Fruit fly (Drosophila melanogaster) whole organism, prepupa: ENCODE data around the gene CG31493.

ENCODE experiments used
- Blimp-1 ChIP-seq: fragments of 200-800 bp; sonication (Bioruptor generic); optimal IDR thresholded peaks from 3 replicates; lab custom pipeline; 2017; ENCODE audit warnings: missing biosample characterization, missing genetic modification characterization, mild to moderate bottlenecking, moderate library complexity, missing genetic modification reagents
- CG10631 ChIP-seq: fragments of 200-800 bp; sonication (Bioruptor generic); optimal IDR thresholded peaks from 2 replicates; lab custom pipeline; 2016; ENCODE audit warnings: missing biosample characterization, missing genetic modification characterization
- CG10669 ChIP-seq: fragments of 200-800 bp; sonication (Bioruptor generic); optimal IDR thresholded peaks from 3 replicates; lab custom pipeline; 2018; ENCODE audit warnings: missing biosample characterization, mild to moderate bottlenecking, missing genetic modification characterization, moderate library complexity
- CG11294 ChIP-seq: fragments of 200-800 bp; sonication (Bioruptor generic); IDR thresholded peaks from 2 replicates; pipeline ENCODE4 v1.3.6; 2022; ENCODE audit warnings: missing biosample characterization, missing genetic modification characterization
- CG11762 ChIP-seq: fragments of 200-800 bp; sonication (Bioruptor generic); optimal IDR thresholded peaks from 3 replicates; lab custom pipeline; 2016; ENCODE audit warnings: missing biosample characterization, missing genetic modification characterization; ENCODE audit not compliant: insufficient read depth
- CG11902 ChIP-seq: fragments of 200-800 bp; sonication (Bioruptor generic); optimal IDR thresholded peaks from 3 replicates; lab custom pipeline; 2016; ENCODE audit warnings: missing biosample characterization, missing genetic modification characterization
- CG15336 ChIP-seq: fragments of 200-800 bp; sonication (Bioruptor generic); IDR thresholded peaks from 2 replicates; pipeline ENCODE4 v1.3.6; 2022; ENCODE audit warnings: missing biosample characterization, missing genetic modification characterization
- CG16779 ChIP-seq: fragments of 200-800 bp; sonication (Bioruptor generic); optimal IDR thresholded peaks from 3 replicates; lab custom pipeline; 2017; ENCODE audit warnings: missing biosample characterization, mild to moderate bottlenecking, missing genetic modification characterization
- CG3032 ChIP-seq: fragments of 200-800 bp; optimal IDR thresholded peaks from 2 replicates; lab custom pipeline; 2019; ENCODE audit warnings: missing biosample characterization, mild to moderate bottlenecking, missing genetic modification characterization, moderate library complexity
- CG31627 ChIP-seq: fragments of 200-800 bp; sonication (Bioruptor generic); optimal IDR thresholded peaks from 3 replicates; lab custom pipeline; 2016; ENCODE audit warnings: missing biosample characterization, missing genetic modification characterization
- CG34406 ChIP-seq: fragments of 200-800 bp; sonication (Bioruptor generic); optimal IDR thresholded peaks from 3 replicates; lab custom pipeline; 2016; ENCODE audit warnings: missing biosample characterization, missing genetic modification characterization
- CG3919 ChIP-seq: fragments of 200-800 bp; sonication (Bioruptor generic); optimal IDR thresholded peaks from 3 replicates; lab custom pipeline; 2016; ENCODE audit warnings: missing biosample characterization, missing genetic modification characterization
- CG4318 ChIP-seq: fragments of 200-800 bp; sonication (Bioruptor generic); optimal IDR thresholded peaks from 3 replicates; lab custom pipeline; 2017; ENCODE audit warnings: missing biosample characterization, mild to moderate bottlenecking, missing genetic modification characterization
- CG6163 ChIP-seq: fragments of 200-800 bp; sonication (Bioruptor generic); IDR thresholded peaks from 3 replicates; pipeline ENCODE4 v1.3.6; 2022; ENCODE audit warnings: missing biosample characterization, missing genetic modification characterization
- CG6276 ChIP-seq: fragments of 200-800 bp; sonication (Bioruptor generic); optimal IDR thresholded peaks from 2 replicates; lab custom pipeline; 2017; ENCODE audit warnings: missing biosample characterization, mild to moderate bottlenecking, missing genetic modification characterization
- CG7368 ChIP-seq: fragments of 200-800 bp; sonication (Bioruptor generic); optimal IDR thresholded peaks from 3 replicates; lab custom pipeline; 2016; ENCODE audit warnings: missing biosample characterization, missing genetic modification characterization
- CG8119 ChIP-seq: fragments of 200-800 bp; sonication (Bioruptor generic); IDR thresholded peaks from 3 replicates; pipeline ENCODE4 v1.3.6; 2022; ENCODE audit warnings: missing biosample characterization, missing genetic modification characterization
- CG8319 ChIP-seq: fragments of 200-800 bp; sonication (Bioruptor generic); optimal IDR thresholded peaks from 3 replicates; lab custom pipeline; 2016; ENCODE audit warnings: missing biosample characterization, missing genetic modification characterization
- CG8632 ChIP-seq: fragments of 200-800 bp; sonication (Bioruptor generic); optimal IDR thresholded peaks from 3 replicates; lab custom pipeline; 2016; ENCODE audit warnings: missing biosample characterization, missing genetic modification characterization
- CG9139 ChIP-seq: fragments of 200-800 bp; sonication (Bioruptor generic); optimal IDR thresholded peaks from 3 replicates; lab custom pipeline; 2017; ENCODE audit warnings: missing biosample characterization, mild to moderate bottlenecking, missing genetic modification characterization
- Eip78C ChIP-seq: fragments of 200-800 bp; sonication (Bioruptor generic); peaks from one replicate; lab custom pipeline; 2016; ENCODE audit warnings: missing biosample characterization, missing genetic modification characterization
- Ets21C ChIP-seq: fragments of 200-800 bp; sonication (Bioruptor generic); optimal IDR thresholded peaks from 3 replicates; lab custom pipeline; 2016; ENCODE audit warnings: missing biosample characterization, missing genetic modification characterization
- Ets96B ChIP-seq: fragments of 200-800 bp; optimal IDR thresholded peaks from 2 replicates; lab custom pipeline; 2019; ENCODE audit warnings: missing biosample characterization, mild to moderate bottlenecking, missing genetic modification characterization, moderate library complexity
- Gug ChIP-seq: fragments of 200-800 bp; sonication (Bioruptor generic); IDR thresholded peaks from 2 replicates; pipeline ENCODE4 v1.3.6; 2022; ENCODE audit warnings: missing biosample characterization, missing genetic modification characterization
- Hr38 ChIP-seq: sonication (Bioruptor generic); optimal IDR thresholded peaks from 2 replicates; lab custom pipeline; 2016; ENCODE audit warnings: missing biosample characterization, missing genetic modification characterization
- Hr39 ChIP-seq: fragments of 200-800 bp; sonication (Bioruptor generic); optimal IDR thresholded peaks from 2 replicates; lab custom pipeline; 2016; ENCODE audit warnings: missing biosample characterization, missing genetic modification characterization
- Hr4 ChIP-seq: fragments of 200-800 bp; sonication (Bioruptor generic); optimal IDR thresholded peaks from 3 replicates; lab custom pipeline; 2016; ENCODE audit warnings: missing biosample characterization, missing genetic modification characterization
- Lpt ChIP-seq: fragments of 200-800 bp; sonication (Bioruptor generic); optimal IDR thresholded peaks from 3 replicates; lab custom pipeline; 2016; ENCODE audit warnings: missing biosample characterization, missing genetic modification characterization
- Met ChIP-seq: fragments of 200-800 bp; sonication (Bioruptor generic); optimal IDR thresholded peaks from 3 replicates; lab custom pipeline; 2016; ENCODE audit warnings: missing biosample characterization, missing genetic modification characterization
- Smox ChIP-seq: fragments of 200-800 bp; sonication (Bioruptor generic); optimal IDR thresholded peaks from 3 replicates; lab custom pipeline; 2016; ENCODE audit warnings: missing biosample characterization, missing genetic modification characterization
- Sox102F ChIP-seq: fragments of 200-800 bp; sonication (Bioruptor generic); optimal IDR thresholded peaks from 2 replicates; lab custom pipeline; 2016; ENCODE audit warnings: missing biosample characterization, mild to moderate bottlenecking, missing genetic modification characterization
- Sox14 ChIP-seq: fragments of 200-800 bp; sonication (Bioruptor generic); optimal IDR thresholded peaks from 3 replicates; lab custom pipeline; 2016; ENCODE audit warnings: missing biosample characterization, missing genetic modification characterization
- Sox15 ChIP-seq: fragments of 200-800 bp; sonication (Bioruptor generic); optimal IDR thresholded peaks from 3 replicates; lab custom pipeline; 2016; ENCODE audit warnings: missing biosample characterization, missing genetic modification characterization
- achi ChIP-seq: fragments of 200-800 bp; sonication (Bioruptor generic); optimal IDR thresholded peaks from 3 replicates; lab custom pipeline; 2016; ENCODE audit warnings: missing biosample characterization, missing genetic modification characterization
- acj6 ChIP-seq: fragments of 200-800 bp; sonication (Bioruptor generic); optimal IDR thresholded peaks from 3 replicates; lab custom pipeline; 2016; ENCODE audit warnings: missing biosample characterization, missing genetic modification characterization
- cyc ChIP-seq: fragments of 200-800 bp; sonication (Bioruptor generic); optimal IDR thresholded peaks from 3 replicates; lab custom pipeline; 2016; ENCODE audit warnings: missing biosample characterization, missing genetic modification characterization
- dac ChIP-seq: fragments of 200-800 bp; sonication (Bioruptor generic); optimal IDR thresholded peaks from 2 replicates; lab custom pipeline; 2017; ENCODE audit warnings: missing biosample characterization, mild to moderate bottlenecking, missing genetic modification characterization
- dsx ChIP-seq: fragments of 200-800 bp; optimal IDR thresholded peaks from 3 replicates; lab custom pipeline; 2019; ENCODE audit warnings: missing biosample characterization, mild to moderate bottlenecking, missing genetic modification characterization, moderate library complexity; ENCODE audit not compliant: poor library complexity, severe bottlenecking
- eg ChIP-seq: fragments of 200-800 bp; sonication (Bioruptor generic); IDR thresholded peaks from 3 replicates; pipeline ENCODE4 v1.3.6; 2022; ENCODE audit warnings: missing biosample characterization, missing genetic modification characterization
- esn ChIP-seq: fragments of 200-800 bp; sonication (Bioruptor generic); optimal IDR thresholded peaks from 2 replicates; lab custom pipeline; 2016; ENCODE audit warnings: missing biosample characterization, mild to moderate bottlenecking, missing genetic modification characterization, moderate library complexity
- fd85E ChIP-seq: fragments of 200-800 bp; sonication (Bioruptor generic); optimal IDR thresholded peaks from 3 replicates; lab custom pipeline; 2016; ENCODE audit warnings: missing biosample characterization, missing genetic modification characterization
- fkh ChIP-seq: fragments of 200-800 bp; sonication (Bioruptor generic); optimal IDR thresholded peaks from 3 replicates; lab custom pipeline; 2017; ENCODE audit warnings: missing biosample characterization, mild to moderate bottlenecking, missing genetic modification characterization, moderate library complexity
- lz ChIP-seq: fragments of 200-800 bp; sonication (Bioruptor generic); optimal IDR thresholded peaks from 3 replicates; lab custom pipeline; 2016; ENCODE audit warnings: missing biosample characterization, missing genetic modification characterization
- net ChIP-seq: fragments of 200-800 bp; sonication (Bioruptor generic); optimal IDR thresholded peaks from 3 replicates; lab custom pipeline; 2016; ENCODE audit warnings: missing biosample characterization, missing genetic modification characterization
- pdm3 ChIP-seq: fragments of 200-800 bp; sonication (Bioruptor generic); optimal IDR thresholded peaks from 3 replicates; lab custom pipeline; 2016; ENCODE audit warnings: missing biosample characterization, missing genetic modification characterization
- salr ChIP-seq, 2 experiments: fragments of 200-800 bp; sonication (Bioruptor generic); optimal IDR thresholded peaks; 3 replicates each; lab custom pipeline; 2016 to 2018; ENCODE audit warnings: missing biosample characterization in 2 of 2, missing genetic modification characterization in 2 of 2, mild to moderate bottlenecking in 1 of 2
- spab ChIP-seq: fragments of 200-800 bp; sonication (Bioruptor generic); optimal IDR thresholded peaks from 2 replicates; lab custom pipeline; 2017; ENCODE audit warnings: missing biosample characterization, mild to moderate bottlenecking, missing genetic modification characterization, missing genetic modification reagents
- ss ChIP-seq, 2 experiments: fragments of 200-800 bp; sonication (Bioruptor generic); optimal IDR thresholded peaks; 2 replicates in 1 of 2; 3 replicates in 1 of 2; lab custom pipeline; 2017 to 2018; ENCODE audit warnings: mild to moderate bottlenecking in 2 of 2, missing biosample characterization in 2 of 2, missing genetic modification characterization in 2 of 2, moderate library complexity in 1 of 2
- svp ChIP-seq: fragments of 200-800 bp; sonication (Bioruptor generic); peaks from one replicate; lab custom pipeline; 2016; ENCODE audit warnings: missing biosample characterization, missing genetic modification characterization
- vri ChIP-seq: fragments of 200-800 bp; sonication (Bioruptor generic); optimal IDR thresholded peaks from 3 replicates; lab custom pipeline; 2016; ENCODE audit warnings: missing biosample characterization, mild to moderate bottlenecking, missing genetic modification characterization

CG31493 gene

DNA sequence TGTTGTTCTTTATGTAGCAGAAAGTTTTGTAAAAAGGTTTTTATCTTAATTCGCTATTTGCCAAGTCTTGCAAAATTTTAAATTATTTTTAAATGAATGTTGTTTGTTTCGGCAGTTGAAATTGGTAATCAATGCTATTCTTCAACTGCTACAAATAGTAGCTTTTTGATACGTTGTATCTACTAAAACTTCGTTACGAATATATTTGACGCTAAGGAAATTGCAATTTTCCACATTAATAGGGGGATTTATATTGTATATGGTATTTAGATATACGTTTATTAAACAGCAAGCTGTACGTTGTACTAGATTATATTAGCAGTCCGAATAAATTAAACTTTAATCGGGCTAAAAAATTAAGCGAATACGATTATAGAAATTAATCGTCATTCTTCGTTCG lies at the start of gene CG31493:
CG31493 (plus strand) TSS at position 301 of the 400 bp plus-strand sequence.
- TF ChIP-seq Ets96B (tag; lab: Kevin White, UChicago) (no peak), Eip78C (GFP tag; lab: Kevin White, UChicago) (no peak), cyc (GFP tag; lab: Kevin White, UChicago) (no peak), esn (GFP tag; lab: Kevin White, UChicago) (no peak), CG8632 (no peak), CG16779 (no peak), CG8119 (GFP tag; lab: Robert Waterston, UW) (no peak), eg (no peak)

DNA sequence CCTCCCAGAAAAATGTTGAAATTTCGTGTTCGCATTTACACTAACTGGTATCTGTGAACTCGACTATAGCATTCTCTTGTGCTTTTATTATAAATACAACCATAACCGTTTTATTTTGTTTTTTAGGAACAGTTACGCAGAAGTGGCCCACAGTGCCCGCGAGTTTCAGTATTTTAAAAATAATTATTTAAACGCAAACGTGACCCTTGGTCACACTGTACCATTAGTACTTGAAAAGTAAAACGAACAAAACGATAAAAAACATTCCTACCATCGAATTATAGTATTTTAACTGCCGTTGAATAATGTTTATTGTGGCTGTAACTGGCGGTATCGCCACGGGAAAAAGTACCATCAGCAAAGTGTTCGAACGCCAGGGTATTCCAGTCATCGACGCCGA lies 49.4 kb upstream of the CG31493 start, which contains the start of gene Dpck:
Dpck (plus strand) TSS at position 211 of the 400 bp plus-strand sequence.
- TF ChIP-seq CG31627 (GFP tag; lab: Kevin White, UChicago) (peak; percentile 45), dsx (GFP tag; lab: Kevin White, UChicago) (peak; percentile 40), CG34406 (GFP tag; lab: Kevin White, UChicago) (peak; percentile 14), CG3032 (tag; lab: Kevin White, UChicago) (peak; percentile 35), salr (GFP tag; optimal IDR thresholded peaks at IDR 0.05; lab: Kevin White, UChicago) (no peak), CG11902 (GFP tag; lab: Kevin White, UChicago) (peak; percentile 3), Hr39 (GFP tag; lab: Kevin White, UChicago) (peak; percentile 27), fd85E (no peak), Ets21C (GFP tag; lab: Kevin White, UChicago) (no peak), pdm3 (GFP tag; lab: Kevin White, UChicago) (peak; percentile 65), Sox15 (GFP tag; lab: Kevin White, UChicago) (no peak), esn (GFP tag; lab: Kevin White, UChicago) (peak; percentile 41), CG8319 (no peak), acj6 (GFP tag; lab: Kevin White, UChicago) (peak; percentile 47), Smox (peak; percentile 40), achi (GFP tag; lab: Kevin White, UChicago) (no peak), cyc (GFP tag; lab: Kevin White, UChicago) (peak; percentile 19), Eip78C (GFP tag; lab: Kevin White, UChicago) (peak; percentile 83), Hr38 (GFP tag; lab: Kevin White, UChicago) (no peak), CG15336 (GFP tag; lab: Robert Waterston, UW) (peak; percentile 35; the same call in 1 of the 2 replicates), Lpt (no peak), fkh (GFP tag; lab: Kevin White, UChicago) (no peak), spab (GFP tag; lab: Kevin White, UChicago) (peak; percentile 33), svp (GFP tag; lab: Kevin White, UChicago) (peak; percentile 81), ss (GFP tag; optimal IDR thresholded peaks at IDR 0.05; lab: Kevin White, UChicago) (peak; percentile 29 to 50), vri (peak; percentile 22), CG6276 (peak; percentile 48), CG11762 (GFP tag; lab: Kevin White, UChicago) (no peak), Sox14 (GFP tag; lab: Kevin White, UChicago) (peak; percentile 58), lz (GFP tag; lab: Kevin White, UChicago) (no peak), CG4318 (GFP tag; lab: Kevin White, UChicago) (no peak), Gug (GFP tag; lab: Robert Waterston, UW) (no peak), Blimp-1 (no peak), CG9139 (GFP tag; lab: Kevin White, UChicago) (peak; percentile 62), CG7368 (GFP tag; lab: Kevin White, UChicago) (no peak), CG10669 (peak; percentile 20), Met (GFP tag; lab: Kevin White, UChicago) (peak; percentile 53), Sox102F (GFP tag; lab: Kevin White, UChicago) (peak; percentile 52), CG6163 (peak; percentile 68), Hr4 (GFP tag; lab: Kevin White, UChicago) (peak; percentile 56), net (GFP tag; lab: Kevin White, UChicago) (peak; percentile 58), dac (no peak), CG10631 (no peak), CG16779 (peak; percentile 44), CG3919 (GFP tag; lab: Kevin White, UChicago) (peak; percentile 51), CG11294 (GFP tag; lab: Robert Waterston, UW) (no peak)
